Worm (Caenorhabditis elegans): ENCODE measurements around the gene cisd-3.2.

cisd-3.2 gene

ce11 chrIII:1575651-1576050 lies 35.4 kb downstream of the cisd-3.2 start:
- no peak for TF ChIP-seq tbx-2 (tag; optimal IDR thresholded peaks at IDR 0.05)
- TF ChIP-seq ZK546.5 (tag; optimal IDR thresholded peaks at IDR 0.05): no peak
- TF ChIP-seq mdl-1 (tag; optimal IDR thresholded peaks at IDR 0.05): no peak
- TF ChIP-seq eor-1 (tag; optimal IDR thresholded peaks at IDR 0.05): no peak
- TF ChIP-seq nhr-76 (tag; optimal IDR thresholded peaks at IDR 0.05): no peak
- TF ChIP-seq nhr-77 (tag; optimal IDR thresholded peaks at IDR 0.05): no peak
- no peak for TF ChIP-seq lsy-12 (tag; optimal IDR thresholded peaks at IDR 0.05)
- no peak for TF ChIP-seq nfya-1 (tag; optimal IDR thresholded peaks at IDR 0.05; ENCODE audit: insufficient read depth)
- no peak for TF ChIP-seq nhr-43 (tag; optimal IDR thresholded peaks at IDR 0.05; ENCODE audit: poor library complexity, severe bottlenecking)
- no peak for TF ChIP-seq ceh-9 (tag; optimal IDR thresholded peaks at IDR 0.05)

- no peak for TF ChIP-seq eor-1 (tag; optimal IDR thresholded peaks at IDR 0.05)
- TF ChIP-seq elt-3 (tag; optimal IDR thresholded peaks at IDR 0.05): no peak
- no peak for TF ChIP-seq ceh-16 (tag; optimal IDR thresholded peaks at IDR 0.05)
- no peak for TF ChIP-seq elt-2 (tag; optimal IDR thresholded peaks at IDR 0.05)
These were observed 36.2 kb downstream of the cisd-3.2 start, which contains the start of gene Y22D7AL.7 for ce11 chrIII:1576451-1576850. Y22D7AL.7 (plus strand) TSS chrIII:1576751.

ce11 chrIII:1578566-1578965 lies 38.3 kb downstream of the cisd-3.2 start:
- TF ChIP-seq zag-1 (tag; optimal IDR thresholded peaks at IDR 0.05) (no peak), ceh-28 (tag; optimal IDR thresholded peaks at IDR 0.05) (peak; percentile 97)

- no peak for TF ChIP-seq ZK546.5 (tag; optimal IDR thresholded peaks at IDR 0.05)
- no peak for TF ChIP-seq fkh-2 (tag; optimal IDR thresholded peaks at IDR 0.05)
- no peak for TF ChIP-seq nhr-77 (tag; optimal IDR thresholded peaks at IDR 0.05)
- no peak for TF ChIP-seq ceh-9 (tag; optimal IDR thresholded peaks at IDR 0.05)
- no peak for TF ChIP-seq unc-39 (tag; optimal IDR thresholded peaks at IDR 0.05)
- TF ChIP-seq nhr-43 (tag; optimal IDR thresholded peaks at IDR 0.05; ENCODE audit: poor library complexity, severe bottlenecking): no peak
- TF ChIP-seq nhr-76 (tag; optimal IDR thresholded peaks at IDR 0.05): no peak
- TF ChIP-seq lin-15B (tag; optimal IDR thresholded peaks at IDR 0.05): no peak
- no peak for TF ChIP-seq pha-4 (tag; optimal IDR thresholded peaks at IDR 0.05)
- TF ChIP-seq pqm-1 (tag; optimal IDR thresholded peaks at IDR 0.05): no peak
- no peak for TF ChIP-seq ztf-4 (tag; optimal IDR thresholded peaks at IDR 0.05)
These were observed 38.7 kb downstream of the cisd-3.2 start for ce11 chrIII:1579001-1579400.

- TF ChIP-seq pqm-1 (tag; optimal IDR thresholded peaks at IDR 0.05): no peak
- no peak for TF ChIP-seq elt-1 (tag; optimal IDR thresholded peaks at IDR 0.05)
- TF ChIP-seq ceh-28 (tag; optimal IDR thresholded peaks at IDR 0.05): peak; percentile 100
- no peak for TF ChIP-seq zag-1 (tag; optimal IDR thresholded peaks at IDR 0.05)
- TF ChIP-seq mdl-1 (tag; optimal IDR thresholded peaks at IDR 0.05): no peak
- no peak for TF ChIP-seq ceh-16 (tag; optimal IDR thresholded peaks at IDR 0.05)
These were observed 39.8 kb downstream of the cisd-3.2 start for ce11 chrIII:1580142-1580541.

- peak; percentile 97 for TF ChIP-seq ceh-28 (tag; optimal IDR thresholded peaks at IDR 0.05)
- no peak for TF ChIP-seq sea-2 (GFP tag; optimal IDR thresholded peaks at IDR 0.05)
These were observed 43.2 kb downstream of the cisd-3.2 start for ce11 chrIII:1583529-1583928.

- TF ChIP-seq nhr-76 (tag; optimal IDR thresholded peaks at IDR 0.05) (no peak), elt-3 (tag; optimal IDR thresholded peaks at IDR 0.05) (no peak), pha-4 (tag; optimal IDR thresholded peaks at IDR 0.05) (no peak), ceh-28 (tag; optimal IDR thresholded peaks at IDR 0.05) (peak; percentile 96), lin-15B (tag; optimal IDR thresholded peaks at IDR 0.05) (no peak), nhr-12 (tag; optimal IDR thresholded peaks at IDR 0.05) (no peak)
These were observed 44.0 kb downstream of the cisd-3.2 start for ce11 chrIII:1584216-1584715.

ce11 chrIII:1591681-1592080 lies 51.4 kb downstream of the cisd-3.2 start:
- TF ChIP-seq jun-1 (tag; optimal IDR thresholded peaks at IDR 0.05): no peak
- TF ChIP-seq hmg-11 (tag; optimal IDR thresholded peaks at IDR 0.05): peak; percentile 90
- no peak for TF ChIP-seq lsy-12 (tag; optimal IDR thresholded peaks at IDR 0.05)
- TF ChIP-seq aly-2 (tag; optimal IDR thresholded peaks at IDR 0.05): no peak
- TF ChIP-seq nfya-1 (tag; optimal IDR thresholded peaks at IDR 0.05; ENCODE audit: insufficient read depth): peak; percentile 75
- TF ChIP-seq R02D3.7 (tag; optimal IDR thresholded peaks at IDR 0.05): no peak
- TF ChIP-seq lin-15B (tag; optimal IDR thresholded peaks at IDR 0.05): peak; percentile 34
- peak; percentile 18 for TF ChIP-seq egl-5 (tag; optimal IDR thresholded peaks at IDR 0.05)
- no peak for TF ChIP-seq ceh-82 (tag; optimal IDR thresholded peaks at IDR 0.05)
- peak; percentile 44 for TF ChIP-seq lin-39 (tag; optimal IDR thresholded peaks at IDR 0.05)
